Fruit fly (Drosophila melanogaster): ENCODE results near the gene rpk.

dm6 chr3R:4663068-4663467 is 17.3 kb downstream of the rpk start:
- TF ChIP-seq Blimp-1 (GFP tag; optimal IDR thresholded peaks at IDR 0.05) (no peak), eg (GFP tag; IDR thresholded peaks at IDR 0.05) (peak; percentile 88), OdsH (GFP tag; optimal IDR thresholded peaks at IDR 0.05) (peak; percentile 73), CG11902 (GFP tag; optimal IDR thresholded peaks at IDR 0.05) (peak; percentile 17), CG31627 (GFP tag; optimal IDR thresholded peaks at IDR 0.05) (peak; percentile 22), Lpt (GFP tag; optimal IDR thresholded peaks at IDR 0.05) (peak; percentile 62), esn (GFP tag; optimal IDR thresholded peaks at IDR 0.05) (peak; percentile 25)

Data from whole organism, prepupa.